Worm (Caenorhabditis elegans): ENCODE results near the gene ceh-7.

ce11 chrII:8714913-8715447 lies 11.4 kb upstream of the ceh-7 start, which contains the start of the genes rab-21 and T01B7.13:
- no peak for TF ChIP-seq pha-4 (tag; optimal IDR thresholded peaks at IDR 0.05)
- no peak for TF ChIP-seq ceh-16 (tag; optimal IDR thresholded peaks at IDR 0.05)
- no peak for TF ChIP-seq snpc-4 (tag; optimal IDR thresholded peaks at IDR 0.05)
- no peak for TF ChIP-seq zag-1 (tag; optimal IDR thresholded peaks at IDR 0.05)
- TF ChIP-seq ZK546.5 (tag; optimal IDR thresholded peaks at IDR 0.05) = no peak
- TF ChIP-seq ztf-11 (tag; optimal IDR thresholded peaks at IDR 0.05) = no peak
- no peak for TF ChIP-seq egl-5 (tag; optimal IDR thresholded peaks at IDR 0.05)
- no peak for TF ChIP-seq nfya-1 (tag; optimal IDR thresholded peaks at IDR 0.05; ENCODE audit: insufficient read depth)
- no peak for TF ChIP-seq nhr-67 (tag; optimal IDR thresholded peaks at IDR 0.05)
- TF ChIP-seq pqm-1 (tag; optimal IDR thresholded peaks at IDR 0.05) = no peak
- no peak for TF ChIP-seq ceh-28 (tag; optimal IDR thresholded peaks at IDR 0.05)
- no peak for TF ChIP-seq unc-62 (GFP tag; optimal IDR thresholded peaks at IDR 0.05)
- TF ChIP-seq egl-27 (tag; optimal IDR thresholded peaks at IDR 0.05) = no peak
- TF ChIP-seq skn-1 (tag; optimal IDR thresholded peaks at IDR 0.05) = no peak

All from whole organism, L3 larva.